Fruit fly (Drosophila melanogaster) whole organism, embryonic: ENCODE results near the gene Cdk1.

Source experiments
- Ada2b ChIP-seq: fragments of 200-800 bp; sonication (Bioruptor generic); IDR thresholded peaks from 2 replicates; pipeline ENCODE4 v1.3.6; 2022; ENCODE audit warnings: missing biosample characterization, missing genetic modification characterization
- Asciz ChIP-seq: fragments of 200-800 bp; sonication (Bioruptor generic); optimal IDR thresholded peaks from 2 replicates; lab custom pipeline; 2017; ENCODE audit warnings: missing biosample characterization, mild to moderate bottlenecking, missing genetic modification characterization, missing genetic modification reagents
- Awh ChIP-seq: fragments of 200-800 bp; sonication (Bioruptor generic); IDR thresholded peaks from 2 replicates; pipeline ENCODE4, ENCODE4 v1.3.6; 2022; ENCODE audit warnings: missing biosample characterization, missing genetic modification characterization
- B-H2 ChIP-seq: fragments of 200-800 bp; sonication (Bioruptor generic); optimal IDR thresholded peaks from 2 replicates; lab custom pipeline; 2018; ENCODE audit warnings: missing biosample characterization, mild to moderate bottlenecking, missing genetic modification characterization
- CG10366 ChIP-seq: fragments of 200-800 bp; sonication (Bioruptor generic); IDR thresholded peaks from 2 replicates; pipeline ENCODE4 v1.3.6; 2022; ENCODE audit warnings: missing biosample characterization, missing genetic modification characterization
- CG10565 ChIP-seq: fragments of 200-800 bp; sonication (Bioruptor generic); optimal IDR thresholded peaks from 3 replicates; lab custom pipeline; 2016; ENCODE audit warnings: missing biosample characterization, mild to moderate bottlenecking, missing genetic modification characterization
- CG12104 ChIP-seq: fragments of 200-800 bp; sonication (Bioruptor generic); optimal IDR thresholded peaks from 3 replicates; lab custom pipeline; 2016; ENCODE audit warnings: missing biosample characterization, missing genetic modification characterization
- CG15011 ChIP-seq: fragments of 200-800 bp; sonication (Bioruptor generic); optimal IDR thresholded peaks from 3 replicates; lab custom pipeline; 2018; ENCODE audit warnings: missing biosample characterization, mild to moderate bottlenecking, missing genetic modification characterization
- CG15601 ChIP-seq: fragments of 200-800 bp; sonication (Bioruptor generic); optimal IDR thresholded peaks from 3 replicates; lab custom pipeline; 2019; ENCODE audit warnings: missing biosample characterization, mild to moderate bottlenecking, missing genetic modification characterization, moderate library complexity
- CG1603 ChIP-seq: fragments of 200-800 bp; sonication (Bioruptor generic); optimal IDR thresholded peaks from 2 replicates; lab custom pipeline; 2019; ENCODE audit warnings: missing biosample characterization, mild to moderate bottlenecking, missing genetic modification characterization, moderate library complexity
- CG17359 ChIP-seq: fragments of 200-800 bp; sonication (Bioruptor generic); optimal IDR thresholded peaks from 3 replicates; lab custom pipeline; 2018; ENCODE audit warnings: missing biosample characterization, mild to moderate bottlenecking, missing genetic modification characterization, moderate library complexity
- CG17361 ChIP-seq: fragments of 200-800 bp; sonication (Bioruptor generic); IDR thresholded peaks from 3 replicates; pipeline ENCODE4 v1.3.6; 2022; ENCODE audit warnings: missing biosample characterization, missing genetic modification characterization
- CG17802 ChIP-seq: fragments of 200-800 bp; sonication (Bioruptor generic); optimal IDR thresholded peaks from 2 replicates; lab custom pipeline; 2018; ENCODE audit warnings: missing biosample characterization, mild to moderate bottlenecking, missing genetic modification characterization, moderate library complexity
- CG2129 ChIP-seq: fragments of 200-800 bp; sonication (Bioruptor generic); IDR thresholded peaks from 2 replicates; pipeline ENCODE4 v1.3.6; 2022; ENCODE audit warnings: missing biosample characterization, missing genetic modification characterization; ENCODE audit not compliant: partially characterized antibody
- CG2712 ChIP-seq: fragments of 200-800 bp; optimal IDR thresholded peaks from 3 replicates; lab custom pipeline; 2019; ENCODE audit warnings: missing biosample characterization, mild to moderate bottlenecking, missing genetic modification characterization, moderate library complexity
- CG30020 ChIP-seq: fragments of 200-800 bp; optimal IDR thresholded peaks from 2 replicates; lab custom pipeline; 2019; ENCODE audit warnings: missing biosample characterization, mild to moderate bottlenecking, missing genetic modification characterization, moderate library complexity
- CG30431 ChIP-seq: fragments of 200-800 bp; sonication (Bioruptor generic); optimal IDR thresholded peaks from 2 replicates; lab custom pipeline; 2017; ENCODE audit warnings: missing biosample characterization, missing genetic modification characterization
- CG3163 ChIP-seq: fragments of 200-800 bp; sonication (Bioruptor generic); optimal IDR thresholded peaks from 3 replicates; lab custom pipeline; 2016; ENCODE audit warnings: missing biosample characterization, missing genetic modification characterization
- CG32772 ChIP-seq: fragments of 200-800 bp; sonication (Bioruptor generic); IDR thresholded peaks from 2 replicates; pipeline ENCODE4 v1.3.6; 2022; ENCODE audit warnings: missing biosample characterization, missing genetic modification characterization
- CG33557 ChIP-seq: fragments of 200-800 bp; sonication (Bioruptor generic); optimal IDR thresholded peaks from 2 replicates; lab custom pipeline; 2019; ENCODE audit warnings: missing biosample characterization, mild to moderate bottlenecking, missing genetic modification characterization, moderate library complexity
- CG42726 ChIP-seq: fragments of 200-800 bp; sonication (Bioruptor generic); IDR thresholded peaks from 2 replicates; pipeline ENCODE4 v1.3.6; 2022; ENCODE audit warnings: missing biosample characterization, missing genetic modification characterization; ENCODE audit not compliant: partially characterized antibody
- CG4404 ChIP-seq: fragments of 200-800 bp; sonication (Bioruptor generic); IDR thresholded peaks from 2 replicates; pipeline ENCODE4 v1.3.6; 2022; ENCODE audit warnings: missing biosample characterization, missing genetic modification characterization
- CG5180 ChIP-seq: fragments of 200-800 bp; sonication (Bioruptor generic); optimal IDR thresholded peaks from 3 replicates; lab custom pipeline; 2017; ENCODE audit warnings: missing biosample characterization, missing genetic modification characterization, mild to moderate bottlenecking, moderate library complexity, missing genetic modification reagents
- CG5245 ChIP-seq: fragments of 200-800 bp; sonication (Bioruptor generic); optimal IDR thresholded peaks from 3 replicates; lab custom pipeline; 2016; ENCODE audit warnings: missing biosample characterization, missing genetic modification characterization
- CG6254 ChIP-seq: fragments of 200-800 bp; sonication (Bioruptor generic); optimal IDR thresholded peaks from 3 replicates; lab custom pipeline; 2017; ENCODE audit warnings: mild to moderate bottlenecking, missing biosample characterization, missing genetic modification reagents, missing genetic modification characterization
- CG7271 ChIP-seq: fragments of 200-800 bp; sonication (Bioruptor generic); optimal IDR thresholded peaks from 2 replicates; lab custom pipeline; 2018; ENCODE audit warnings: missing biosample characterization, mild to moderate bottlenecking, missing genetic modification characterization, moderate library complexity
- CG7357 ChIP-seq: fragments of 200-800 bp; sonication (Bioruptor generic); IDR thresholded peaks from 3 replicates; pipeline ENCODE4 v1.3.6; 2022; ENCODE audit warnings: missing biosample characterization, missing genetic modification characterization
- CG8281 ChIP-seq: fragments of 200-800 bp; sonication (Bioruptor generic); optimal IDR thresholded peaks from 2 replicates; lab custom pipeline; 2018; ENCODE audit warnings: missing biosample characterization, mild to moderate bottlenecking, missing genetic modification characterization, moderate library complexity
- Dp ChIP-seq: fragments of 200-800 bp; sonication (Bioruptor generic); optimal IDR thresholded peaks from 2 replicates; lab custom pipeline; 2018; ENCODE audit warnings: missing biosample characterization, mild to moderate bottlenecking, missing genetic modification characterization, moderate library complexity
- GATAe ChIP-seq: fragments of 200-800 bp; sonication (Bioruptor generic); conservative IDR thresholded peaks from 2 replicates; pipeline ENCODE4 v1.3.6; 2022; ENCODE audit warnings: missing biosample characterization, missing genetic modification characterization
- H15 ChIP-seq: fragments of 200-800 bp; sonication (Bioruptor generic); IDR thresholded peaks from 3 replicates; pipeline ENCODE4 v1.3.6; 2022; ENCODE audit warnings: missing biosample characterization, missing genetic modification characterization
- Hey ChIP-seq: fragments of 200-800 bp; sonication (Bioruptor generic); optimal IDR thresholded peaks from 3 replicates; lab custom pipeline; 2018; ENCODE audit warnings: missing biosample characterization, mild to moderate bottlenecking, missing genetic modification characterization
- Poxn ChIP-seq: fragments of 200-800 bp; sonication (Bioruptor generic); IDR thresholded peaks from 2 replicates; pipeline ENCODE4 v1.3.6; 2022; ENCODE audit warnings: missing biosample characterization, missing genetic modification characterization
- Ravus ChIP-seq: fragments of 200-800 bp; sonication (Bioruptor generic); IDR thresholded peaks from 2 replicates; pipeline ENCODE4 v1.3.6; 2022; ENCODE audit warnings: missing biosample characterization, missing genetic modification characterization
- ato ChIP-seq: fragments of 200-800 bp; sonication (Bioruptor generic); IDR thresholded peaks from 2 replicates; pipeline ENCODE4 v1.3.6; 2022; ENCODE audit warnings: missing biosample characterization, missing genetic modification characterization; ENCODE audit not compliant: partially characterized antibody
- az2 ChIP-seq: fragments of 200-800 bp; sonication (Bioruptor generic); optimal IDR thresholded peaks from 3 replicates; lab custom pipeline; 2016; ENCODE audit warnings: missing biosample characterization, missing genetic modification characterization
- chn ChIP-seq: fragments of 200-800 bp; sonication (Bioruptor generic); optimal IDR thresholded peaks from 2 replicates; lab custom pipeline; 2016; ENCODE audit warnings: missing biosample characterization, missing genetic modification characterization
- dysf ChIP-seq: fragments of 200-800 bp; sonication (Bioruptor generic); IDR thresholded peaks from 3 replicates; pipeline ENCODE4 v1.3.6; 2022; ENCODE audit warnings: missing biosample characterization, missing genetic modification characterization
- fd102C ChIP-seq: fragments of 200-800 bp; sonication (Bioruptor generic); optimal IDR thresholded peaks from 2 replicates; lab custom pipeline; 2018; ENCODE audit warnings: missing biosample characterization, mild to moderate bottlenecking, missing genetic modification characterization, moderate library complexity
- fd96Cb ChIP-seq: fragments of 200-800 bp; sonication (Bioruptor generic); optimal IDR thresholded peaks from 2 replicates; lab custom pipeline; 2018; ENCODE audit warnings: missing biosample characterization, mild to moderate bottlenecking, missing genetic modification characterization, moderate library complexity
- hth ChIP-seq: fragments of >200 bp; optimal IDR thresholded peaks from 2 replicates; lab custom pipeline; 2017; ENCODE audit warnings: inconsistent platforms
- jigr1 ChIP-seq: fragments of 200-800 bp; sonication (Bioruptor generic); IDR thresholded peaks from 3 replicates; pipeline ENCODE4 v1.3.6; 2022; ENCODE audit warnings: missing biosample characterization, missing genetic modification characterization
- knrl ChIP-seq: fragments of 200-800 bp; sonication (Bioruptor generic); IDR thresholded peaks from 3 replicates; pipeline ENCODE4 v1.3.6; 2022; ENCODE audit warnings: missing biosample characterization, missing genetic modification characterization; ENCODE audit not compliant: partially characterized antibody
- phol ChIP-seq: fragments of 200-800 bp; sonication (Bioruptor generic); optimal IDR thresholded peaks from 3 replicates; lab custom pipeline; 2018; ENCODE audit warnings: missing biosample characterization, mild to moderate bottlenecking, missing genetic modification characterization, moderate library complexity
- slou ChIP-seq: fragments of 200-800 bp; sonication (Bioruptor generic); optimal IDR thresholded peaks from 3 replicates; lab custom pipeline; 2016; ENCODE audit warnings: missing biosample characterization, missing genetic modification characterization
- tll ChIP-seq, 2 experiments: fragments of 200-800 bp in 1 of 2; fragments of >200 bp in 1 of 2; sonication (Bioruptor generic) in 1 of 2; optimal IDR thresholded peaks; 2 replicates each; lab custom pipeline; 2017 to 2019; ENCODE audit warnings: missing biosample characterization in 2 of 2, missing genetic modification characterization in 2 of 2, mild to moderate bottlenecking in 1 of 2, moderate library complexity in 1 of 2
- trh ChIP-seq: fragments of 200-800 bp; sonication (Bioruptor generic); optimal IDR thresholded peaks from 2 replicates; lab custom pipeline; 2016; ENCODE audit warnings: missing biosample characterization, missing genetic modification characterization
- wdn ChIP-seq: fragments of 200-800 bp; sonication (Bioruptor generic); IDR thresholded peaks from 2 replicates; pipeline ENCODE4 v1.3.6; 2022; ENCODE audit warnings: missing biosample characterization, missing genetic modification characterization
- zf30C ChIP-seq: fragments of 200-800 bp; sonication (Bioruptor generic); optimal IDR thresholded peaks from 3 replicates; lab custom pipeline; 2018; ENCODE audit warnings: missing biosample characterization, mild to moderate bottlenecking, missing genetic modification characterization

The Cdk1 gene

DNA sequence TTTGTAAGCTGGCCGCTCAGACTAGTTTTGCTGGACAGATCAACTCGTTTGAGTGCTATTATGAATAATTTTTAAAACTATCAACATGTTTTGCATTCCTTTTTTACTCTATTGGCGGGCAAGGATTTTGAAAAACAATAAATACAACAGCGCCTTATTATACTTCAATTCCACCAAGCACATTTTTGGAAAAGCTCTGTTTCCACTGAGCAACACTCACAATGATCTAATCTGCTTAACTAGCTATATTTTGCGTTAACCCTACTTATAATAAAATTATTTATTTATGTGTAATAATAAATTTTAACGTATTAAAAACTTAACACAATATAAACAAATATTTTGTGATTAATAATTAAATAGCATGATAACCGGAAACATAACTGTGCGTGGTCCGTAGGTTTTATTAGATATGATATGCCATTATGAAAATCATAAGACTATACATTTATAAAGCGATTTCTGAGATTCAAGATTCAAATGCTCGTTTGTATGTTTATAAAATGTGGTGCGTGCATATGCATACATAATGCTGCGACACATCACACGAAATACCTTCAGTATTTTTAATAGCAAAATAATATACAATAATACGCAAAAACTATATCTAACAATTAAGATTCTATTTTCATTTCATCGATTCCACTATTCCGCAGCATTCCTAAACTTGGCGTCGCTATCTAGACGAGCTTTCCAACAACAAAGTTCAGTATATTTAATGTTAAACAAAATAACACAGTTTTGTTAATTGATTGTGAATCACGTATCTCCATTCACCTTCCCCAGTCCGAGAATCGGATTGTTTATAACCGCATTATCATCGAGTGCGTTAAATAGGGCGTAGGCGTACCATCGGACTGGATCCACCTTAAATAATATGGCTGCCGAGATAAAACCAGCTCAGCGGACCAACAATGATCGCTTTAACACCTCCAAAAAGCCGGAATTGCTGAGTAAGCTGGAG is 36.9 kb upstream of the Cdk1 start, which contains the start of the genes pie and Wdfy2 (continued):
- peak; percentile 56; the same call in 1 of the 3 replicates for TF ChIP-seq CG17361 (GFP tag; lab: Robert Waterston, UW)
- TF ChIP-seq Awh (GFP tag; lab: Robert Waterston, UW), result no peak
- peak; percentile 21 for TF ChIP-seq CG2712
- no peak for TF ChIP-seq CG12104 (GFP tag; lab: Kevin White, UChicago)
- TF ChIP-seq CG3163, result no peak
- TF ChIP-seq CG1603, result peak; percentile 99
- TF ChIP-seq tll (GFP tag; optimal IDR thresholded peaks at IDR 0.05; lab: Kevin White, UChicago), result no peak
- no peak for TF ChIP-seq trh (GFP tag; lab: Kevin White, UChicago)
- peak; percentile 73 for TF ChIP-seq Dp (GFP tag; lab: Kevin White, UChicago)
- TF ChIP-seq B-H2 (GFP tag; lab: Kevin White, UChicago), result no peak
- no peak for TF ChIP-seq wdn (GFP tag; lab: Robert Waterston, UW)
- no peak for TF ChIP-seq CG4404 (GFP tag; lab: Robert Waterston, UW)
- no peak for TF ChIP-seq Hey (tag; lab: Kevin White, UChicago)
- TF ChIP-seq CG30020 (tag; lab: Kevin White, UChicago), result peak; percentile 97
- TF ChIP-seq CG15011 (GFP tag; lab: Kevin White, UChicago), result no peak
- peak; percentile 97 for TF ChIP-seq CG7357 (GFP tag; lab: Robert Waterston, UW)
- no peak for TF ChIP-seq Poxn (GFP tag; lab: Robert Waterston, UW)
- no peak for TF ChIP-seq Ravus (GFP tag; lab: Robert Waterston, UW)
- TF ChIP-seq CG8281 (tag; lab: Kevin White, UChicago), result no peak
- TF ChIP-seq CG15601 (tag; lab: Kevin White, UChicago), result no peak
- no peak for TF ChIP-seq hth (lab: Kevin White, UChicago)
- no peak for TF ChIP-seq dysf (GFP tag; lab: Robert Waterston, UW)
- TF ChIP-seq CG2129 (GFP tag; lab: Robert Waterston, UW), result no peak
- no peak for TF ChIP-seq CG6254 (GFP tag; lab: Kevin White, UChicago)
- no peak for TF ChIP-seq chn (GFP tag; lab: Kevin White, UChicago)
- no peak for TF ChIP-seq CG5245 (GFP tag; lab: Kevin White, UChicago)
- TF ChIP-seq CG10366, result no peak
- no peak; the same call in 2 of the 3 replicates for TF ChIP-seq knrl
- TF ChIP-seq az2 (GFP tag; lab: Kevin White, UChicago), result no peak
- TF ChIP-seq phol (tag; lab: Kevin White, UChicago), result peak; percentile 39
- no peak for TF ChIP-seq CG17359 (tag; lab: Kevin White, UChicago)
- no peak for TF ChIP-seq Ada2b (GFP tag; lab: Robert Waterston, UW)
- TF ChIP-seq CG33557 (GFP tag; lab: Kevin White, UChicago), result no peak
- TF ChIP-seq zf30C (GFP tag; lab: Kevin White, UChicago), result no peak
- TF ChIP-seq fd102C (GFP tag; lab: Kevin White, UChicago), result no peak
- no peak for TF ChIP-seq slou (GFP tag; lab: Kevin White, UChicago)
- no peak for TF ChIP-seq H15 (GFP tag; lab: Robert Waterston, UW)
- no peak for TF ChIP-seq ato (GFP tag; lab: Robert Waterston, UW)
- TF ChIP-seq CG7271 (tag; lab: Kevin White, UChicago), result no peak
- no peak for TF ChIP-seq CG30431 (GFP tag; lab: Kevin White, UChicago)
- TF ChIP-seq CG17802 (tag; lab: Kevin White, UChicago), result peak; percentile 92
- TF ChIP-seq fd96Cb (tag; lab: Kevin White, UChicago), result no peak
- no peak for TF ChIP-seq CG42726 (GFP tag; lab: Robert Waterston, UW)
- no peak for TF ChIP-seq CG10565 (GFP tag; lab: Kevin White, UChicago)
- no peak for TF ChIP-seq CG32772 (GFP tag; lab: Robert Waterston, UW)
- TF ChIP-seq jigr1 (GFP tag; lab: Robert Waterston, UW), result no peak
- no peak for TF ChIP-seq CG5180 (GFP tag; lab: Kevin White, UChicago)
- TF ChIP-seq Asciz (GFP tag; lab: Kevin White, UChicago), result no peak
- TF ChIP-seq GATAe, result no peak
